Worm (Caenorhabditis elegans) whole organism, early embryonic: ENCODE measurements around the gene wdr-5.3.

Source experiments
- B0310.2 ChIP-seq: sonication (generic microtip); optimal IDR thresholded peaks from 2 replicates; lab custom pipeline; 2016; ENCODE audit warnings: mild to moderate bottlenecking, missing genetic modification characterization, missing compliant biosample characterization
- F13C5.2 ChIP-seq: sonication (generic microtip); optimal IDR thresholded peaks from 2 replicates; lab custom pipeline; 2017; ENCODE audit warnings: mild to moderate bottlenecking, missing genetic modification characterization, inconsistent platforms, missing compliant biosample characterization
- aly-1 ChIP-seq: sonication (generic microtip); optimal IDR thresholded peaks from 2 replicates; lab custom pipeline; 2016; ENCODE audit warnings: missing genetic modification characterization, missing compliant biosample characterization
- ama-1 ChIP-seq: fragments of 150-350 bp; optimal IDR thresholded peaks from 2 replicates; lab custom pipeline; 2014
- ceh-13 ChIP-seq: fragments of 200-800 bp; sonication (Bioruptor generic); optimal IDR thresholded peaks from 2 replicates; lab custom pipeline; 2018; ENCODE audit warnings: mild to moderate bottlenecking, missing genetic modification characterization, missing compliant biosample characterization
- flt-1 ChIP-seq: fragments of 200-800 bp; sonication (Bioruptor generic); IDR thresholded peaks from 2 replicates; pipeline ENCODE4 v1.3.6; 2022; ENCODE audit warnings: missing genetic modification characterization, missing compliant biosample characterization
- hmbx-1 ChIP-seq: sonication (generic microtip); optimal IDR thresholded peaks from 2 replicates; lab custom pipeline; 2016; ENCODE audit warnings: mild to moderate bottlenecking, missing genetic modification characterization, missing compliant biosample characterization
- hmg-4 ChIP-seq: fragments of 200-800 bp; sonication (Bioruptor generic); optimal IDR thresholded peaks from 2 replicates; lab custom pipeline; 2018; ENCODE audit warnings: mild to moderate bottlenecking, missing genetic modification characterization, missing compliant biosample characterization
- pes-1 ChIP-seq: fragments of 200-800 bp; sonication (Bioruptor generic); IDR thresholded peaks from 2 replicates; pipeline ENCODE4 v1.3.6; 2022; ENCODE audit warnings: missing genetic modification reagents, missing genetic modification characterization, missing compliant biosample characterization
- scrt-1 ChIP-seq: fragments of 200-800 bp; sonication (Bioruptor generic); IDR thresholded peaks from 2 replicates; pipeline ENCODE4 v1.3.6; 2022; ENCODE audit warnings: missing genetic modification characterization, missing compliant biosample characterization
- sea-1 ChIP-seq: fragments of 200-800 bp; sonication (Bioruptor generic); conservative IDR thresholded peaks from 2 replicates; pipeline ENCODE4 v1.3.6; 2022; ENCODE audit warnings: missing genetic modification characterization, missing compliant biosample characterization
- tbx-37 ChIP-seq: fragments of 200-800 bp; sonication (Bioruptor generic); conservative IDR thresholded peaks from 2 replicates; pipeline ENCODE4 v1.3.6; 2022; ENCODE audit warnings: missing genetic modification reagents, missing genetic modification characterization, missing compliant biosample characterization
- tra-4 ChIP-seq: sonication (generic microtip); optimal IDR thresholded peaks from 2 replicates; lab custom pipeline; 2017; ENCODE audit warnings: missing genetic modification characterization, missing compliant biosample characterization

- TF ChIP-seq pes-1 (GFP tag; lab: Robert Waterston, UW) = no peak
- no peak for TF ChIP-seq ceh-13
- no peak for TF ChIP-seq aly-1 (tag; lab: Kevin White, UChicago)
- no peak for TF ChIP-seq flt-1 (GFP tag; lab: Robert Waterston, UW)
- no peak for TF ChIP-seq F13C5.2 (tag; lab: Kevin White, UChicago)
- TF ChIP-seq scrt-1 (GFP tag; lab: Robert Waterston, UW) = no peak
- no peak for TF ChIP-seq hmg-4
- TF ChIP-seq ama-1 (lab: Kevin White, UChicago) = no peak
- no peak for TF ChIP-seq tbx-37 (GFP tag; lab: Robert Waterston, UW)
- no peak for TF ChIP-seq tra-4
- no peak for TF ChIP-seq hmbx-1 (tag; lab: Kevin White, UChicago)
- 0 out of 2 replicates have a peak, but pooled peaks have one; percentile 13 for TF ChIP-seq sea-1 (GFP tag; lab: Robert Waterston, UW)
- no peak for TF ChIP-seq B0310.2 (tag; lab: Kevin White, UChicago)
Observed at ce11 chrV:10719833-10720170, 17.1 kb upstream of the wdr-5.3 start.
